Worm (Caenorhabditis elegans) whole organism, L4/young adult: ENCODE results near the gene F02A9.1.

ENCODE experiments used
- W03F9.2 ChIP-seq: fragments of 150-350 bp; optimal IDR thresholded peaks from 2 replicates; lab custom pipeline; 2014; ENCODE audit warnings: missing biosample characterization, missing genetic modification characterization
- dao-5 ChIP-seq: sonication (generic microtip); optimal IDR thresholded peaks from 2 replicates; lab custom pipeline; 2016; ENCODE audit warnings: missing genotype, missing genetic modification characterization, moderate library complexity, missing compliant biosample characterization
- him-1 ChIP-seq: sonication (generic microtip); optimal IDR thresholded peaks from 2 replicates; lab custom pipeline; 2016; ENCODE audit warnings: missing genotype, missing genetic modification reagents, missing genetic modification characterization, missing compliant biosample characterization

DNA sequence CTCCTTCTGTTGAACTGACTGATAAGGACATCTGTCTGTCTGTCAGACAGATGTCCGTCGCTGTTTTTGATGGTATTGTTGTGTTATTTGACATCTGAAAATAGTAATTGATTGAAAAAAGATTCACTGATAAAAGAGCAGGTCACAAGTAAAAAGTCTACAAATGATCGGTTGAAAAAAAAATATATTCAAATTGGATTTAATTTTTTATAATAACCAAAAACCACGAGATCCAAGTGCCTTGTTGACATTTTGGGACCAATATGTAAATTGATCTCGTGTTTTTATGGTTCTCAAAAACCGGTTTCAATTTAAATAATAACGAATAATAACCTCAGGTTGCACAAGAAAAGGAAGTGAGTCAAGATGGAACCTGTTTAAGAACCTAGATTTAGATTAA lies 50.7 kb downstream of the F02A9.1 start, which contains the start of gene F59B2.13:
- TF ChIP-seq him-1 (tag; lab: Kevin White, UChicago) = no peak
- no peak for TF ChIP-seq W03F9.2 (tag; lab: Kevin White, UChicago)
- no peak for TF ChIP-seq dao-5 (tag; lab: Kevin White, UChicago)
